In the genomic region with DNA sequence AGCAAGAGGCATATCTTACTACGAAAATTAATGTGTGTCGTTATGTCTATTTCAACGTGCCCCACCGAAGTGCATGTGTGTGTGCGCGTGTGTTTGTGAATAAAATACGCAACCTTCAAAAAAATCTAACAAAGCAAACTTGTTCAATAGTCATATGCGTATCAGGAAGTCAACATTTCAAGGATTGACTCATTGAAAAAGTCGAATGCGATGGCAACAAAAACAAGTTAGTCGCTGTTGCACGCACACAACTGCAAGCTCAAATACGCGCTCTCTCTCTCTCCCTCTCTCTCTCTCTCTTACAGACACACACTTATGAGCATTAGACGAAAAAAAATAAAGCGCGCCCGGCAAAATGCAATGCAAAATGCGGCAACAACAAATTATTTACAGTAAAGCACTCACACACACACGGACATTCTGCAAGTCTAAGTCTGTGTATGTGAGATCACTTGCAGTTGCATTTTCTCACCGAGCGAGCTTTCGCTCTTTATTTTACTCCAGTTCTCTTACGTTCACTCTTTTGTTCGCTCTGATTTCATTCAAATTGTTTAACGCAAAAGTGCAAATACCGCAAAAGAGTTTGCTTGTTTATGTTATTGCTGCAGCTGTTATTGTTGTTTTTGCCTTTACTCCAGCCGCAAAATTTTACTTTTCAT, we compare ENCODE assay signal across 6 fruit fly cellular contexts.
TF ChIP-seq lines count a peak whose summit lies in the region.

No protein-coding gene starts in this region.

- no peak for TF ChIP-seq CTCF in whole organism, embryonic (GFP tag; optimal IDR thresholded peaks at IDR 0.05; lab: Kevin White, UChicago)

TF ChIP-seq in whole organism, 6 proteins besides CTCF, POLR2A, EP300 and RAD21:
- TF ChIP-seq CG8478 (optimal IDR thresholded peaks at IDR 0.05; lab: Kevin White, UChicago) (peak; percentile 25), Dll (optimal IDR thresholded peaks at IDR 0.05; lab: Kevin White, UChicago) (no peak), EcR (GFP tag; optimal IDR thresholded peaks at IDR 0.05; lab: Kevin White, UChicago) (peak in 1 of 2 experiments; percentile 43)

TF ChIP-seq in whole organism, adult, 20 proteins besides CTCF, POLR2A, EP300 and RAD21:
- peak; percentile 90 for TF ChIP-seq kay (GFP tag; lab: Kevin White, UChicago; ENCODE audit: borderline replicate concordance)
- peak; percentile 35 for TF ChIP-seq Mnt (GFP tag; optimal IDR thresholded peaks at IDR 0.05; lab: Kevin White, UChicago)
- peak; percentile 14 for TF ChIP-seq bab1 (GFP tag; optimal IDR thresholded peaks at IDR 0.05; lab: Kevin White, UChicago)
- peak; percentile 29 for TF ChIP-seq CG33017 (tag; optimal IDR thresholded peaks at IDR 0.05; lab: Kevin White, UChicago)
- no peak for TF ChIP-seq CG14711 (tag; optimal IDR thresholded peaks at IDR 0.05; lab: Kevin White, UChicago)
- TF ChIP-seq ovo (GFP tag; optimal IDR thresholded peaks at IDR 0.05; lab: Kevin White, UChicago): peak; percentile 21
- TF ChIP-seq cic (GFP tag; optimal IDR thresholded peaks at IDR 0.05; lab: Kevin White, UChicago): peak; percentile 79
- no peak for TF ChIP-seq Hr96 (GFP tag; optimal IDR thresholded peaks at IDR 0.05; lab: Kevin White, UChicago)
- no peak for TF ChIP-seq CG1620 (GFP tag; optimal IDR thresholded peaks at IDR 0.05; lab: Kevin White, UChicago)
- TF ChIP-seq tj (GFP tag; optimal IDR thresholded peaks at IDR 0.05; lab: Kevin White, UChicago): peak; percentile 80
- peak; percentile 25 for TF ChIP-seq CG11617 (GFP tag; optimal IDR thresholded peaks at IDR 0.05; lab: Kevin White, UChicago)
- TF ChIP-seq CG7101 (tag; optimal IDR thresholded peaks at IDR 0.05; lab: Kevin White, UChicago): peak; percentile 32
- TF ChIP-seq cnc (optimal IDR thresholded peaks at IDR 0.05; lab: Kevin White, UChicago): no peak
- TF ChIP-seq CG12768 (GFP tag; optimal IDR thresholded peaks at IDR 0.05; lab: Kevin White, UChicago): peak; percentile 58

TF ChIP-seq in whole organism, embryonic, 481 proteins besides CTCF, POLR2A, EP300 and RAD21 (continues in another document):
- TF ChIP-seq sd (tag; optimal IDR thresholded peaks at IDR 0.05; lab: Kevin White, UChicago) (peak; percentile 16), cg (GFP tag; optimal IDR thresholded peaks at IDR 0.05; lab: Kevin White, UChicago) (peak; percentile 90), Mes4 (GFP tag; optimal IDR thresholded peaks at IDR 0.05; lab: Kevin White, UChicago) (no peak), insv (GFP tag; optimal IDR thresholded peaks at IDR 0.05; lab: Kevin White, UChicago) (no peak), CG32767 (GFP tag; IDR thresholded peaks at IDR 0.05; lab: Robert Waterston, UW) (no peak), CG14014 (GFP tag; IDR thresholded peaks at IDR 0.05; lab: Robert Waterston, UW) (no peak), ftz-f1 (GFP tag; optimal IDR thresholded peaks at IDR 0.05; lab: Kevin White, UChicago) (peak; percentile 14), CG10366 (GFP tag; IDR thresholded peaks at IDR 0.05; lab: Robert Waterston, UW) (no peak), tap (tag; optimal IDR thresholded peaks at IDR 0.05; lab: Kevin White, UChicago) (no peak), Eip74EF (GFP tag; optimal IDR thresholded peaks at IDR 0.05; lab: Kevin White, UChicago) (peak in 1 of 2 experiments; percentile 98), CG1792 (GFP tag; optimal IDR thresholded peaks at IDR 0.05; lab: Kevin White, UChicago) (no peak), CG14667 (GFP tag; IDR thresholded peaks at IDR 0.05; lab: Robert Waterston, UW) (no peak), Hey (tag; optimal IDR thresholded peaks at IDR 0.05; lab: Kevin White, UChicago) (no peak), CG8924 (tag; optimal IDR thresholded peaks at IDR 0.05; lab: Kevin White, UChicago) (no peak), chinmo (GFP tag; IDR thresholded peaks at IDR 0.05; lab: Robert Waterston, UW; ENCODE audit: partially characterized antibody) (peak; percentile 93; the same call in 3 of the 4 replicates), CG1602 (GFP tag; optimal IDR thresholded peaks at IDR 0.05; lab: Kevin White, UChicago) (no peak), sqz (GFP tag; optimal IDR thresholded peaks at IDR 0.05; lab: Kevin White, UChicago) (peak; percentile 67)

TF ChIP-seq in whole organism, prepupa, 60 proteins besides CTCF, POLR2A, EP300 and RAD21 (continues in another document):
- TF ChIP-seq CG6792 (GFP tag; optimal IDR thresholded peaks at IDR 0.05; lab: Kevin White, UChicago) (no peak), CG8632 (GFP tag; optimal IDR thresholded peaks at IDR 0.05; lab: Kevin White, UChicago) (no peak), Hr4 (GFP tag; optimal IDR thresholded peaks at IDR 0.05; lab: Kevin White, UChicago) (peak; percentile 3), eg (GFP tag; IDR thresholded peaks at IDR 0.05; lab: Robert Waterston, UW) (peak; percentile 64; the same call in 2 of the 3 replicates), Lpt (GFP tag; optimal IDR thresholded peaks at IDR 0.05; lab: Kevin White, UChicago) (peak; percentile 6), esn (GFP tag; optimal IDR thresholded peaks at IDR 0.05; lab: Kevin White, UChicago) (no peak), Sox15 (GFP tag; optimal IDR thresholded peaks at IDR 0.05; lab: Kevin White, UChicago) (no peak), CG3032 (tag; optimal IDR thresholded peaks at IDR 0.05; lab: Kevin White, UChicago) (no peak), CG15336 (GFP tag; IDR thresholded peaks at IDR 0.05; lab: Robert Waterston, UW) (peak; percentile 59), CG11762 (GFP tag; optimal IDR thresholded peaks at IDR 0.05; lab: Kevin White, UChicago; ENCODE audit: insufficient read depth) (no peak), spab (GFP tag; optimal IDR thresholded peaks at IDR 0.05; lab: Kevin White, UChicago) (no peak), Hr38 (GFP tag; optimal IDR thresholded peaks at IDR 0.05; lab: Kevin White, UChicago) (no peak), salr (GFP tag; optimal IDR thresholded peaks at IDR 0.05; lab: Kevin White, UChicago) (no peak), Gug (GFP tag; IDR thresholded peaks at IDR 0.05; lab: Robert Waterston, UW) (no peak), CG11294 (GFP tag; IDR thresholded peaks at IDR 0.05; lab: Robert Waterston, UW) (no peak), CG6854 (GFP tag; optimal IDR thresholded peaks at IDR 0.05; lab: Kevin White, UChicago) (peak; percentile 49), dac (GFP tag; optimal IDR thresholded peaks at IDR 0.05; lab: Kevin White, UChicago) (no peak), achi (GFP tag; optimal IDR thresholded peaks at IDR 0.05; lab: Kevin White, UChicago) (no peak)

TF ChIP-seq in whole organism, pupa, 21 proteins besides CTCF, POLR2A, EP300 and RAD21 (continues in another document):
- TF ChIP-seq CG32121 (GFP tag; IDR thresholded peaks at IDR 0.05; lab: Robert Waterston, UW): peak; percentile 61
- TF ChIP-seq CG10348 (GFP tag; IDR thresholded peaks at IDR 0.05; lab: Robert Waterston, UW): no peak
- no peak for TF ChIP-seq gl (tag; optimal IDR thresholded peaks at IDR 0.05; lab: Kevin White, UChicago)
- TF ChIP-seq Pif1A (GFP tag; optimal IDR thresholded peaks at IDR 0.05; lab: Kevin White, UChicago): peak; percentile 29
- peak; percentile 81 for TF ChIP-seq CG4496 (GFP tag; IDR thresholded peaks at IDR 0.05; lab: Robert Waterston, UW)
- TF ChIP-seq CG13204 (GFP tag; optimal IDR thresholded peaks at IDR 0.05; lab: Kevin White, UChicago): no peak
- peak; percentile 10 for TF ChIP-seq CG8301 (tag; optimal IDR thresholded peaks at IDR 0.05; lab: Kevin White, UChicago)
- TF ChIP-seq CG15710 (tag; optimal IDR thresholded peaks at IDR 0.05; lab: Kevin White, UChicago): no peak
- TF ChIP-seq CG14655 (GFP tag; optimal IDR thresholded peaks at IDR 0.05; lab: Kevin White, UChicago): peak; percentile 40
- peak; percentile 80 for TF ChIP-seq EcR (GFP tag; optimal IDR thresholded peaks at IDR 0.05; lab: Kevin White, UChicago)
- TF ChIP-seq CG8159 (tag; optimal IDR thresholded peaks at IDR 0.05; lab: Kevin White, UChicago): no peak
- no peak for TF ChIP-seq Snoo (tag; optimal IDR thresholded peaks at IDR 0.05; lab: Kevin White, UChicago)
- peak; percentile 17 for TF ChIP-seq Pif1B (GFP tag; optimal IDR thresholded peaks at IDR 0.05; lab: Kevin White, UChicago)
- no peak for TF ChIP-seq CG9948 (tag; optimal IDR thresholded peaks at IDR 0.05; lab: Kevin White, UChicago)
- peak; percentile 56 for TF ChIP-seq CG12605 (GFP tag; IDR thresholded peaks at IDR 0.05; lab: Robert Waterston, UW)
- no peak for TF ChIP-seq CG17806 (tag; optimal IDR thresholded peaks at IDR 0.05; lab: Kevin White, UChicago)
- TF ChIP-seq rn (GFP tag; IDR thresholded peaks at IDR 0.05; lab: Robert Waterston, UW): no peak
- TF ChIP-seq fd96Ca (GFP tag; IDR thresholded peaks at IDR 0.05; lab: Robert Waterston, UW): peak; percentile 49; the same call in 1 of the 3 replicates
- TF ChIP-seq D1 (tag; optimal IDR thresholded peaks at IDR 0.05; lab: Kevin White, UChicago): no peak

TF ChIP-seq in whole organism, wandering third instar larva, 38 proteins besides CTCF, POLR2A, EP300 and RAD21 (continues in another document):
- TF ChIP-seq Vsx2 (GFP tag; optimal IDR thresholded peaks at IDR 0.05; lab: Kevin White, UChicago; ENCODE audit: partially characterized antibody) (peak; percentile 27), Hr83 (GFP tag; optimal IDR thresholded peaks at IDR 0.05; lab: Kevin White, UChicago; ENCODE audit: poor library complexity, severe bottlenecking) (peak; percentile 51), jim (GFP tag; optimal IDR thresholded peaks at IDR 0.05; lab: Kevin White, UChicago) (no peak), Abd-B (GFP tag; optimal IDR thresholded peaks at IDR 0.05; lab: Kevin White, UChicago) (no peak), pan (optimal IDR thresholded peaks at IDR 0.05; lab: Kevin White, UChicago) (no peak), Dif (GFP tag; optimal IDR thresholded peaks at IDR 0.05; lab: Kevin White, UChicago; ENCODE audit: partially characterized antibody) (peak; percentile 69), HLH106 (tag; optimal IDR thresholded peaks at IDR 0.05; lab: Kevin White, UChicago) (no peak), Hr78 (GFP tag; optimal IDR thresholded peaks at IDR 0.05; lab: Kevin White, UChicago) (no peak), Sp1 (GFP tag; optimal IDR thresholded peaks at IDR 0.05; lab: Kevin White, UChicago) (peak; percentile 10), Myc (optimal IDR thresholded peaks at IDR 0.05; lab: Kevin White, UChicago) (no peak), Rel (GFP tag; optimal IDR thresholded peaks at IDR 0.05; lab: Kevin White, UChicago) (no peak), Rel (tag; optimal IDR thresholded peaks at IDR 0.05; lab: Kevin White, UChicago) (no peak), psq (GFP tag; optimal IDR thresholded peaks at IDR 0.05; lab: Kevin White, UChicago) (peak; percentile 16), ey (GFP tag; optimal IDR thresholded peaks at IDR 0.05; lab: Kevin White, UChicago) (no peak), Jra (GFP tag; optimal IDR thresholded peaks at IDR 0.05; lab: Kevin White, UChicago) (no peak), sage (GFP tag; optimal IDR thresholded peaks at IDR 0.05; lab: Kevin White, UChicago) (no peak), tai (GFP tag; optimal IDR thresholded peaks at IDR 0.05; lab: Kevin White, UChicago) (no peak), foxo (GFP tag; optimal IDR thresholded peaks at IDR 0.05; lab: Kevin White, UChicago) (peak in 1 of 2 experiments; percentile 2), h (GFP tag; optimal IDR thresholded peaks at IDR 0.05; lab: Kevin White, UChicago) (peak; percentile 3), GATAd (GFP tag; optimal IDR thresholded peaks at IDR 0.05; lab: Kevin White, UChicago) (no peak), N (GFP tag; optimal IDR thresholded peaks at IDR 0.05; lab: Kevin White, UChicago) (peak; percentile 68)
